3 worm cellular contexts compared by ENCODE assay signal in genomic region chrIII:1380535-1381274, ce11.
TF ChIP-seq lines count a peak whose summit lies in the region.

TSS of gene pals-21 (minus strand) at chrIII:1380635.
TSS of gene Y82E9BR.6 (plus strand) at chrIII:1381224.

TF ChIP-seq in whole organism, late embryonic, 69 proteins besides CTCF, POLR2A, EP300 and RAD21:
- TF ChIP-seq hlh-6 (tag; optimal IDR thresholded peaks at IDR 0.05; lab: Kevin White, UChicago) (no peak), hlh-30 (tag; optimal IDR thresholded peaks at IDR 0.05; lab: Kevin White, UChicago; ENCODE audit: insufficient read depth) (peak; percentile 0), fkh-6 (tag; optimal IDR thresholded peaks at IDR 0.05; lab: Kevin White, UChicago) (no peak)

TF ChIP-seq in whole organism, mixed stage, embryonic, 35 proteins besides CTCF, POLR2A, EP300 and RAD21:
- peak; percentile 75 for TF ChIP-seq hlh-1 (tag; optimal IDR thresholded peaks at IDR 0.05; lab: Kevin White, UChicago)
- no peak for TF ChIP-seq ceh-43 (GFP tag; optimal IDR thresholded peaks at IDR 0.05; lab: Kevin White, UChicago)

TF ChIP-seq in whole organism, young adult, 124 proteins besides CTCF, POLR2A, EP300 and RAD21:
- TF ChIP-seq cebp-2 (GFP tag; IDR thresholded peaks at IDR 0.05; lab: Robert Waterston, UW), result 0 out of 2 replicates have a peak, but pooled peaks have one; percentile 8
- no peak for TF ChIP-seq nhr-27 (tag; optimal IDR thresholded peaks at IDR 0.05; lab: Kevin White, UChicago)
